Fruit fly (Drosophila melanogaster) whole organism, prepupa: Measurements from ENCODE around the gene Tpr2.
A peak's percentile ranks its signal among the peaks of the same experiment; 100 is the strongest.

Source experiments
- Blimp-1 ChIP-seq: fragments of 200-800 bp; sonication (Bioruptor generic); optimal IDR thresholded peaks from 3 replicates; lab custom pipeline; 2017; ENCODE audit warnings: missing biosample characterization, missing genetic modification characterization, mild to moderate bottlenecking, moderate library complexity, missing genetic modification reagents
- CG10631 ChIP-seq: fragments of 200-800 bp; sonication (Bioruptor generic); optimal IDR thresholded peaks from 2 replicates; lab custom pipeline; 2016; ENCODE audit warnings: missing biosample characterization, missing genetic modification characterization
- CG10669 ChIP-seq: fragments of 200-800 bp; sonication (Bioruptor generic); optimal IDR thresholded peaks from 3 replicates; lab custom pipeline; 2018; ENCODE audit warnings: missing biosample characterization, mild to moderate bottlenecking, missing genetic modification characterization, moderate library complexity
- CG11762 ChIP-seq: fragments of 200-800 bp; sonication (Bioruptor generic); optimal IDR thresholded peaks from 3 replicates; lab custom pipeline; 2016; ENCODE audit warnings: missing biosample characterization, missing genetic modification characterization; ENCODE audit not compliant: insufficient read depth
- CG11902 ChIP-seq: fragments of 200-800 bp; sonication (Bioruptor generic); optimal IDR thresholded peaks from 3 replicates; lab custom pipeline; 2016; ENCODE audit warnings: missing biosample characterization, missing genetic modification characterization
- CG15336 ChIP-seq: fragments of 200-800 bp; sonication (Bioruptor generic); IDR thresholded peaks from 2 replicates; pipeline ENCODE4 v1.3.6; 2022; ENCODE audit warnings: missing biosample characterization, missing genetic modification characterization
- CG1621 ChIP-seq: fragments of 200-800 bp; sonication (Bioruptor generic); optimal IDR thresholded peaks from 3 replicates; lab custom pipeline; 2018; ENCODE audit warnings: missing biosample characterization, mild to moderate bottlenecking, missing genetic modification characterization
- CG16779 ChIP-seq: fragments of 200-800 bp; sonication (Bioruptor generic); optimal IDR thresholded peaks from 3 replicates; lab custom pipeline; 2017; ENCODE audit warnings: missing biosample characterization, mild to moderate bottlenecking, missing genetic modification characterization
- CG3032 ChIP-seq: fragments of 200-800 bp; optimal IDR thresholded peaks from 2 replicates; lab custom pipeline; 2019; ENCODE audit warnings: missing biosample characterization, mild to moderate bottlenecking, missing genetic modification characterization, moderate library complexity
- CG31627 ChIP-seq: fragments of 200-800 bp; sonication (Bioruptor generic); optimal IDR thresholded peaks from 3 replicates; lab custom pipeline; 2016; ENCODE audit warnings: missing biosample characterization, missing genetic modification characterization
- CG3919 ChIP-seq: fragments of 200-800 bp; sonication (Bioruptor generic); optimal IDR thresholded peaks from 3 replicates; lab custom pipeline; 2016; ENCODE audit warnings: missing biosample characterization, missing genetic modification characterization
- CG4318 ChIP-seq: fragments of 200-800 bp; sonication (Bioruptor generic); optimal IDR thresholded peaks from 3 replicates; lab custom pipeline; 2017; ENCODE audit warnings: missing biosample characterization, mild to moderate bottlenecking, missing genetic modification characterization
- CG6276 ChIP-seq: fragments of 200-800 bp; sonication (Bioruptor generic); optimal IDR thresholded peaks from 2 replicates; lab custom pipeline; 2017; ENCODE audit warnings: missing biosample characterization, mild to moderate bottlenecking, missing genetic modification characterization
- CG6792 ChIP-seq: fragments of 200-800 bp; sonication (Bioruptor generic); optimal IDR thresholded peaks from 3 replicates; lab custom pipeline; 2016; ENCODE audit warnings: missing biosample characterization, missing genetic modification characterization
- CG6808 ChIP-seq: fragments of 200-800 bp; sonication (Bioruptor generic); optimal IDR thresholded peaks from 3 replicates; lab custom pipeline; 2017; ENCODE audit warnings: missing biosample characterization, missing genetic modification characterization, mild to moderate bottlenecking, moderate library complexity, missing genetic modification reagents
- CG6854 ChIP-seq: fragments of 200-800 bp; sonication (Bioruptor generic); optimal IDR thresholded peaks from 2 replicates; lab custom pipeline; 2017; ENCODE audit warnings: missing biosample characterization, mild to moderate bottlenecking, missing genetic modification characterization
- CG7368 ChIP-seq: fragments of 200-800 bp; sonication (Bioruptor generic); optimal IDR thresholded peaks from 3 replicates; lab custom pipeline; 2016; ENCODE audit warnings: missing biosample characterization, missing genetic modification characterization
- CG8119 ChIP-seq: fragments of 200-800 bp; sonication (Bioruptor generic); IDR thresholded peaks from 3 replicates; pipeline ENCODE4 v1.3.6; 2022; ENCODE audit warnings: missing biosample characterization, missing genetic modification characterization
- CG8632 ChIP-seq: fragments of 200-800 bp; sonication (Bioruptor generic); optimal IDR thresholded peaks from 3 replicates; lab custom pipeline; 2016; ENCODE audit warnings: missing biosample characterization, missing genetic modification characterization
- CG9139 ChIP-seq: fragments of 200-800 bp; sonication (Bioruptor generic); optimal IDR thresholded peaks from 3 replicates; lab custom pipeline; 2017; ENCODE audit warnings: missing biosample characterization, mild to moderate bottlenecking, missing genetic modification characterization
- Eip75B ChIP-seq: fragments of 200-800 bp; sonication (Bioruptor generic); optimal IDR thresholded peaks from 3 replicates; lab custom pipeline; 2016; ENCODE audit warnings: missing biosample characterization, missing genetic modification characterization
- Eip78C ChIP-seq: fragments of 200-800 bp; sonication (Bioruptor generic); peaks from one replicate; lab custom pipeline; 2016; ENCODE audit warnings: missing biosample characterization, missing genetic modification characterization
- Ets21C ChIP-seq: fragments of 200-800 bp; sonication (Bioruptor generic); optimal IDR thresholded peaks from 3 replicates; lab custom pipeline; 2016; ENCODE audit warnings: missing biosample characterization, missing genetic modification characterization
- Ets96B ChIP-seq: fragments of 200-800 bp; optimal IDR thresholded peaks from 2 replicates; lab custom pipeline; 2019; ENCODE audit warnings: missing biosample characterization, mild to moderate bottlenecking, missing genetic modification characterization, moderate library complexity
- Gug ChIP-seq: fragments of 200-800 bp; sonication (Bioruptor generic); IDR thresholded peaks from 2 replicates; pipeline ENCODE4 v1.3.6; 2022; ENCODE audit warnings: missing biosample characterization, missing genetic modification characterization
- Hr38 ChIP-seq: sonication (Bioruptor generic); optimal IDR thresholded peaks from 2 replicates; lab custom pipeline; 2016; ENCODE audit warnings: missing biosample characterization, missing genetic modification characterization
- Hr39 ChIP-seq: fragments of 200-800 bp; sonication (Bioruptor generic); optimal IDR thresholded peaks from 2 replicates; lab custom pipeline; 2016; ENCODE audit warnings: missing biosample characterization, missing genetic modification characterization
- Hr4 ChIP-seq: fragments of 200-800 bp; sonication (Bioruptor generic); optimal IDR thresholded peaks from 3 replicates; lab custom pipeline; 2016; ENCODE audit warnings: missing biosample characterization, missing genetic modification characterization
- Lpt ChIP-seq: fragments of 200-800 bp; sonication (Bioruptor generic); optimal IDR thresholded peaks from 3 replicates; lab custom pipeline; 2016; ENCODE audit warnings: missing biosample characterization, missing genetic modification characterization
- Met ChIP-seq: fragments of 200-800 bp; sonication (Bioruptor generic); optimal IDR thresholded peaks from 3 replicates; lab custom pipeline; 2016; ENCODE audit warnings: missing biosample characterization, missing genetic modification characterization
- OdsH ChIP-seq: fragments of 200-800 bp; sonication (Bioruptor generic); optimal IDR thresholded peaks from 3 replicates; lab custom pipeline; 2016; ENCODE audit warnings: missing biosample characterization, missing genetic modification characterization
- Smox ChIP-seq: fragments of 200-800 bp; sonication (Bioruptor generic); optimal IDR thresholded peaks from 3 replicates; lab custom pipeline; 2016; ENCODE audit warnings: missing biosample characterization, missing genetic modification characterization
- Sox102F ChIP-seq: fragments of 200-800 bp; sonication (Bioruptor generic); optimal IDR thresholded peaks from 2 replicates; lab custom pipeline; 2016; ENCODE audit warnings: missing biosample characterization, mild to moderate bottlenecking, missing genetic modification characterization
- Sox15 ChIP-seq: fragments of 200-800 bp; sonication (Bioruptor generic); optimal IDR thresholded peaks from 3 replicates; lab custom pipeline; 2016; ENCODE audit warnings: missing biosample characterization, missing genetic modification characterization
- achi ChIP-seq: fragments of 200-800 bp; sonication (Bioruptor generic); optimal IDR thresholded peaks from 3 replicates; lab custom pipeline; 2016; ENCODE audit warnings: missing biosample characterization, missing genetic modification characterization
- acj6 ChIP-seq: fragments of 200-800 bp; sonication (Bioruptor generic); optimal IDR thresholded peaks from 3 replicates; lab custom pipeline; 2016; ENCODE audit warnings: missing biosample characterization, missing genetic modification characterization
- cyc ChIP-seq: fragments of 200-800 bp; sonication (Bioruptor generic); optimal IDR thresholded peaks from 3 replicates; lab custom pipeline; 2016; ENCODE audit warnings: missing biosample characterization, missing genetic modification characterization
- dac ChIP-seq: fragments of 200-800 bp; sonication (Bioruptor generic); optimal IDR thresholded peaks from 2 replicates; lab custom pipeline; 2017; ENCODE audit warnings: missing biosample characterization, mild to moderate bottlenecking, missing genetic modification characterization
- dsx ChIP-seq: fragments of 200-800 bp; optimal IDR thresholded peaks from 3 replicates; lab custom pipeline; 2019; ENCODE audit warnings: missing biosample characterization, mild to moderate bottlenecking, missing genetic modification characterization, moderate library complexity; ENCODE audit not compliant: poor library complexity, severe bottlenecking
- eg ChIP-seq: fragments of 200-800 bp; sonication (Bioruptor generic); IDR thresholded peaks from 3 replicates; pipeline ENCODE4 v1.3.6; 2022; ENCODE audit warnings: missing biosample characterization, missing genetic modification characterization
- esn ChIP-seq: fragments of 200-800 bp; sonication (Bioruptor generic); optimal IDR thresholded peaks from 2 replicates; lab custom pipeline; 2016; ENCODE audit warnings: missing biosample characterization, mild to moderate bottlenecking, missing genetic modification characterization, moderate library complexity
- fd59A ChIP-seq: fragments of 200-800 bp; sonication (Bioruptor generic); optimal IDR thresholded peaks from 2 replicates; lab custom pipeline; 2017; ENCODE audit warnings: missing biosample characterization, mild to moderate bottlenecking, missing genetic modification characterization, missing genetic modification reagents
- fd85E ChIP-seq: fragments of 200-800 bp; sonication (Bioruptor generic); optimal IDR thresholded peaks from 3 replicates; lab custom pipeline; 2016; ENCODE audit warnings: missing biosample characterization, missing genetic modification characterization
- fkh ChIP-seq: fragments of 200-800 bp; sonication (Bioruptor generic); optimal IDR thresholded peaks from 3 replicates; lab custom pipeline; 2017; ENCODE audit warnings: missing biosample characterization, mild to moderate bottlenecking, missing genetic modification characterization, moderate library complexity
- lz ChIP-seq: fragments of 200-800 bp; sonication (Bioruptor generic); optimal IDR thresholded peaks from 3 replicates; lab custom pipeline; 2016; ENCODE audit warnings: missing biosample characterization, missing genetic modification characterization
- net ChIP-seq: fragments of 200-800 bp; sonication (Bioruptor generic); optimal IDR thresholded peaks from 3 replicates; lab custom pipeline; 2016; ENCODE audit warnings: missing biosample characterization, missing genetic modification characterization
- pdm3 ChIP-seq: fragments of 200-800 bp; sonication (Bioruptor generic); optimal IDR thresholded peaks from 3 replicates; lab custom pipeline; 2016; ENCODE audit warnings: missing biosample characterization, missing genetic modification characterization
- salr ChIP-seq, 2 experiments: fragments of 200-800 bp; sonication (Bioruptor generic); optimal IDR thresholded peaks; 3 replicates each; lab custom pipeline; 2016 to 2018; ENCODE audit warnings: missing biosample characterization in 2 of 2, missing genetic modification characterization in 2 of 2, mild to moderate bottlenecking in 1 of 2
- spab ChIP-seq: fragments of 200-800 bp; sonication (Bioruptor generic); optimal IDR thresholded peaks from 2 replicates; lab custom pipeline; 2017; ENCODE audit warnings: missing biosample characterization, mild to moderate bottlenecking, missing genetic modification characterization, missing genetic modification reagents
- ss ChIP-seq, 2 experiments: fragments of 200-800 bp; sonication (Bioruptor generic); optimal IDR thresholded peaks; 2 replicates in 1 of 2; 3 replicates in 1 of 2; lab custom pipeline; 2017 to 2018; ENCODE audit warnings: mild to moderate bottlenecking in 2 of 2, missing biosample characterization in 2 of 2, missing genetic modification characterization in 2 of 2, moderate library complexity in 1 of 2
- svp ChIP-seq: fragments of 200-800 bp; sonication (Bioruptor generic); peaks from one replicate; lab custom pipeline; 2016; ENCODE audit warnings: missing biosample characterization, missing genetic modification characterization
- topi ChIP-seq: fragments of 200-800 bp; sonication (Bioruptor generic); optimal IDR thresholded peaks from 3 replicates; lab custom pipeline; 2016; ENCODE audit warnings: missing biosample characterization, missing genetic modification characterization
- vri ChIP-seq: fragments of 200-800 bp; sonication (Bioruptor generic); optimal IDR thresholded peaks from 3 replicates; lab custom pipeline; 2016; ENCODE audit warnings: missing biosample characterization, mild to moderate bottlenecking, missing genetic modification characterization

Gene Tpr2

dm6 chr2L:16541733-16542132 lies 50.4 kb downstream of the Tpr2 start:
- no peak for TF ChIP-seq Sox102F
- TF ChIP-seq Eip75B (GFP tag; lab: Kevin White, UChicago): no peak
- TF ChIP-seq CG3919 (GFP tag; lab: Kevin White, UChicago): no peak
- TF ChIP-seq esn: no peak
- no peak for TF ChIP-seq fd85E (GFP tag; lab: Kevin White, UChicago)
- no peak for TF ChIP-seq dsx (GFP tag; lab: Kevin White, UChicago)
- no peak for TF ChIP-seq CG1621 (tag; lab: Kevin White, UChicago)
- TF ChIP-seq OdsH (GFP tag; lab: Kevin White, UChicago): no peak
- no peak for TF ChIP-seq Hr38 (GFP tag; lab: Kevin White, UChicago)
- peak; percentile 45; the same call in 1 of the 2 replicates for TF ChIP-seq CG15336 (GFP tag; lab: Robert Waterston, UW)
- no peak for TF ChIP-seq CG6808 (GFP tag; lab: Kevin White, UChicago)
- 0 out of 3 replicates have a peak, but pooled peaks have one; percentile 44 for TF ChIP-seq eg (GFP tag; lab: Robert Waterston, UW)
- TF ChIP-seq CG9139 (GFP tag; lab: Kevin White, UChicago): no peak
- TF ChIP-seq topi: no peak
- no peak for TF ChIP-seq Blimp-1
- no peak for TF ChIP-seq CG10631 (GFP tag; lab: Kevin White, UChicago)
- TF ChIP-seq CG8119 (GFP tag; lab: Robert Waterston, UW): no peak
- no peak for TF ChIP-seq dac
- TF ChIP-seq Gug (GFP tag; lab: Robert Waterston, UW): no peak
- no peak for TF ChIP-seq Hr39 (GFP tag; lab: Kevin White, UChicago)
- TF ChIP-seq achi (GFP tag; lab: Kevin White, UChicago): no peak
- TF ChIP-seq Smox (GFP tag; lab: Kevin White, UChicago): no peak
- TF ChIP-seq CG8632 (GFP tag; lab: Kevin White, UChicago): no peak
- TF ChIP-seq CG7368: no peak
- no peak for TF ChIP-seq salr (GFP tag; optimal IDR thresholded peaks at IDR 0.05; lab: Kevin White, UChicago)
- TF ChIP-seq CG3032 (tag; lab: Kevin White, UChicago): no peak
- TF ChIP-seq ss (GFP tag; optimal IDR thresholded peaks at IDR 0.05; lab: Kevin White, UChicago): no peak
- no peak for TF ChIP-seq CG31627
- no peak for TF ChIP-seq cyc (GFP tag; lab: Kevin White, UChicago)
- TF ChIP-seq CG16779: no peak
- no peak for TF ChIP-seq CG4318 (GFP tag; lab: Kevin White, UChicago)
- no peak for TF ChIP-seq CG6792 (GFP tag; lab: Kevin White, UChicago)
- no peak for TF ChIP-seq Sox15 (GFP tag; lab: Kevin White, UChicago)
- no peak for TF ChIP-seq CG11762 (GFP tag; lab: Kevin White, UChicago)
- TF ChIP-seq Hr4: no peak
- TF ChIP-seq pdm3 (GFP tag; lab: Kevin White, UChicago): no peak
- no peak for TF ChIP-seq vri (GFP tag; lab: Kevin White, UChicago)
- TF ChIP-seq Met: no peak
- no peak for TF ChIP-seq CG11902 (GFP tag; lab: Kevin White, UChicago)
- no peak for TF ChIP-seq svp (GFP tag; lab: Kevin White, UChicago)
- no peak for TF ChIP-seq net (GFP tag; lab: Kevin White, UChicago)
- peak; percentile 61 for TF ChIP-seq fkh (GFP tag; lab: Kevin White, UChicago)
- no peak for TF ChIP-seq CG10669
- TF ChIP-seq lz (GFP tag; lab: Kevin White, UChicago): no peak
- peak; percentile 49 for TF ChIP-seq Eip78C (GFP tag; lab: Kevin White, UChicago)
- TF ChIP-seq spab (GFP tag; lab: Kevin White, UChicago): no peak
- TF ChIP-seq fd59A (GFP tag; lab: Kevin White, UChicago): no peak
- TF ChIP-seq acj6 (GFP tag; lab: Kevin White, UChicago): no peak
- no peak for TF ChIP-seq Lpt (GFP tag; lab: Kevin White, UChicago)
- TF ChIP-seq Ets96B (tag; lab: Kevin White, UChicago): no peak
- TF ChIP-seq CG6854 (GFP tag; lab: Kevin White, UChicago): no peak
- no peak for TF ChIP-seq Ets21C (GFP tag; lab: Kevin White, UChicago)
- TF ChIP-seq CG6276: peak; percentile 24
